Worm (Caenorhabditis elegans) whole organism, young adult: ENCODE results near the gene rbm-34.
A peak's percentile ranks its signal among the peaks of the same experiment; 100 is the strongest.

Experiments used
- B0336.3 ChIP-seq: fragments of 200-800 bp; sonication (Bioruptor generic); IDR thresholded peaks from 2 replicates; pipeline ENCODE4 v1.3.6; 2022; ENCODE audit warnings: missing genetic modification characterization, missing compliant biosample characterization
- F10E7.11 ChIP-seq: sonication (generic microtip); optimal IDR thresholded peaks from 2 replicates; lab custom pipeline; 2017; ENCODE audit warnings: mild to moderate bottlenecking, missing genetic modification characterization, moderate library complexity, missing compliant biosample characterization
- F49E8.2 ChIP-seq: sonication (generic microtip); optimal IDR thresholded peaks from 3 replicates; lab custom pipeline; 2017; ENCODE audit warnings: missing genetic modification characterization, mild to moderate bottlenecking, missing compliant biosample characterization, antibody characterized with exemption, moderate library complexity; ENCODE audit not compliant: insufficient read depth
- F52B5.7 ChIP-seq: sonication (generic microtip); optimal IDR thresholded peaks from 2 replicates; lab custom pipeline; 2016; ENCODE audit warnings: mild to moderate bottlenecking, missing genetic modification characterization, missing compliant biosample characterization
- F55B11.4 ChIP-seq: sonication (generic microtip); optimal IDR thresholded peaks from 2 replicates; lab custom pipeline; 2016; ENCODE audit warnings: missing compliant biosample characterization, missing genetic modification characterization, borderline replicate concordance; ENCODE audit not compliant: insufficient read depth
- F57C9.4 ChIP-seq: sonication (generic microtip); optimal IDR thresholded peaks from 2 replicates; lab custom pipeline; 2017; ENCODE audit warnings: mild to moderate bottlenecking, missing genetic modification characterization, missing compliant biosample characterization
- Y53F4B.3 ChIP-seq: fragments of 200-800 bp; sonication (Bioruptor generic); IDR thresholded peaks from 2 replicates; pipeline ENCODE4 v1.3.6; 2022; ENCODE audit warnings: missing genetic modification reagents, missing genetic modification characterization, missing compliant biosample characterization
- Y56A3A.18 ChIP-seq: fragments of 200-800 bp; sonication (Bioruptor generic); IDR thresholded peaks from 2 replicates; pipeline ENCODE4 v1.3.6; 2022; ENCODE audit warnings: missing genetic modification reagents, missing genetic modification characterization, missing compliant biosample characterization
- Y79H2A.3 ChIP-seq: fragments of 200-800 bp; sonication (Bioruptor generic); conservative IDR thresholded peaks from 2 replicates; pipeline ENCODE4 v1.3.6; 2022; ENCODE audit warnings: missing genetic modification reagents, missing genetic modification characterization, missing compliant biosample characterization
- ama-1 ChIP-seq, 3 experiments: fragments of 150-350 bp in 1 of 3; sonication (generic microtip) in 2 of 3; optimal IDR thresholded peaks; 2 replicates each; lab custom pipeline; 2014 to 2018; ENCODE audit warnings: missing biosample characterization in 2 of 3, missing genetic modification characterization in 2 of 3, missing genetic modification reagents in 2 of 3
- attf-3 ChIP-seq: fragments of 200-800 bp; sonication (Bioruptor generic); conservative IDR thresholded peaks from 2 replicates; pipeline ENCODE4 v1.3.6; 2022; ENCODE audit warnings: missing genetic modification reagents, missing genetic modification characterization, missing compliant biosample characterization
- bed-1 ChIP-seq: fragments of 200-800 bp; sonication (Bioruptor generic); IDR thresholded peaks from 2 replicates; pipeline ENCODE4 v1.3.6; 2022; ENCODE audit warnings: missing genetic modification reagents, missing genetic modification characterization, missing compliant biosample characterization
- bed-2 ChIP-seq: fragments of 200-800 bp; sonication (Bioruptor generic); IDR thresholded peaks from 2 replicates; pipeline ENCODE4 v1.3.6; 2022; ENCODE audit warnings: missing genetic modification reagents, missing genetic modification characterization, missing compliant biosample characterization
- ccch-3 ChIP-seq: fragments of 200-800 bp; sonication (Bioruptor generic); optimal IDR thresholded peaks from 2 replicates; lab custom pipeline; 2018; ENCODE audit warnings: mild to moderate bottlenecking, missing genetic modification characterization, missing compliant biosample characterization
- cebp-1 ChIP-seq, 2 experiments: fragments of 200-800 bp in 1 of 2; sonication (Bioruptor generic) in 1 of 2; sonication (generic microtip) in 1 of 2; IDR thresholded peaks in 1 of 2; optimal IDR thresholded peaks in 1 of 2; 2 replicates each; pipeline versions ENCODE4 v1.3.6 to Lab custom; 2017 to 2022; ENCODE audit warnings: missing compliant biosample characterization in 2 of 2, missing genetic modification characterization in 2 of 2, mild to moderate bottlenecking in 1 of 2, missing genetic modification reagents in 1 of 2, moderate library complexity in 1 of 2
- ceh-100 ChIP-seq: fragments of 200-800 bp; sonication (Bioruptor generic); IDR thresholded peaks from 2 replicates; pipeline ENCODE4 v1.3.6; 2022; ENCODE audit warnings: missing genetic modification reagents, missing genetic modification characterization, missing compliant biosample characterization
- ceh-79 ChIP-seq: sonication (generic microtip); optimal IDR thresholded peaks from 2 replicates; lab custom pipeline; 2017; ENCODE audit warnings: mild to moderate bottlenecking, missing genetic modification characterization, missing compliant biosample characterization
- ceh-91 ChIP-seq: fragments of 200-800 bp; sonication (Bioruptor generic); IDR thresholded peaks from 2 replicates; pipeline ENCODE4 v1.3.6; 2022; ENCODE audit warnings: missing genetic modification reagents, missing genetic modification characterization, missing compliant biosample characterization
- chd-7 ChIP-seq: sonication (generic microtip); optimal IDR thresholded peaks from 2 replicates; lab custom pipeline; 2016; ENCODE audit warnings: mild to moderate bottlenecking, missing genetic modification characterization, moderate library complexity, missing compliant biosample characterization
- egl-18 ChIP-seq: fragments of 200-800 bp; sonication (Bioruptor generic); IDR thresholded peaks from 2 replicates; pipeline ENCODE4 v1.3.6; 2022; ENCODE audit warnings: missing genetic modification reagents, missing genetic modification characterization, missing compliant biosample characterization
- egl-44 ChIP-seq: fragments of 200-800 bp; sonication (Bioruptor generic); IDR thresholded peaks from 2 replicates; pipeline ENCODE4 v1.3.6; 2022; ENCODE audit warnings: missing genetic modification reagents, missing genetic modification characterization, missing compliant biosample characterization
- egrh-3 ChIP-seq: fragments of 200-800 bp; sonication (Bioruptor generic); IDR thresholded peaks from 2 replicates; pipeline ENCODE4 v1.3.6; 2022; ENCODE audit warnings: missing genetic modification reagents, missing genetic modification characterization, missing compliant biosample characterization
- hlh-12 ChIP-seq: sonication (generic microtip); optimal IDR thresholded peaks from 2 replicates; lab custom pipeline; 2016; ENCODE audit warnings: missing genetic modification characterization, missing compliant biosample characterization
- hmg-1.2 ChIP-seq: fragments of 200-800 bp; sonication (Bioruptor generic); IDR thresholded peaks from 2 replicates; pipeline ENCODE4 v1.3.6; 2022; ENCODE audit warnings: missing genetic modification reagents, missing genetic modification characterization, missing compliant biosample characterization
- hrde-1 ChIP-seq: sonication (generic microtip); optimal IDR thresholded peaks from 2 replicates; lab custom pipeline; 2016; ENCODE audit warnings: missing genetic modification characterization, mild to moderate bottlenecking, missing compliant biosample characterization, moderate library complexity, missing genotype, missing genetic modification reagents, borderline replicate concordance
- hsf-1 ChIP-seq: fragments of 200-800 bp; sonication (Bioruptor generic); IDR thresholded peaks from 2 replicates; pipeline ENCODE4 v1.3.6; 2022; ENCODE audit warnings: missing genetic modification reagents, missing genetic modification characterization, missing compliant biosample characterization
- lag-1 ChIP-seq: fragments of 200-800 bp; sonication (Bioruptor generic); IDR thresholded peaks from 2 replicates; pipeline ENCODE4 v1.3.6; 2022; ENCODE audit warnings: missing genetic modification reagents, missing genetic modification characterization, missing compliant biosample characterization
- lin-35 ChIP-seq, 3 experiments: fragments of 150-350 bp in 2 of 3; sonication (generic microtip) in 1 of 3; optimal IDR thresholded peaks; 2 replicates each; lab custom pipeline; 2014 to 2018; ENCODE audit warnings: missing biosample characterization in 3 of 3, missing genetic modification characterization in 3 of 3, missing genetic modification reagents in 3 of 3
- lin-40 ChIP-seq: sonication (generic microtip); optimal IDR thresholded peaks from 2 replicates; lab custom pipeline; 2016; ENCODE audit warnings: missing genetic modification characterization, mild to moderate bottlenecking, missing compliant biosample characterization, missing genotype, missing genetic modification reagents
- madf-10 ChIP-seq: sonication (generic microtip); optimal IDR thresholded peaks from 2 replicates; lab custom pipeline; 2016; ENCODE audit warnings: mild to moderate bottlenecking, missing genetic modification characterization, missing compliant biosample characterization
- madf-3 ChIP-seq: fragments of 200-800 bp; sonication (Bioruptor generic); IDR thresholded peaks from 2 replicates; pipeline ENCODE4 v1.3.6; 2022; ENCODE audit warnings: missing genetic modification reagents, missing genetic modification characterization, missing compliant biosample characterization
- madf-6 ChIP-seq: fragments of 200-800 bp; sonication (Bioruptor generic); IDR thresholded peaks from 2 replicates; pipeline ENCODE4 v1.3.6; 2022; ENCODE audit warnings: missing genetic modification reagents, missing genetic modification characterization, missing compliant biosample characterization
- nfya-1 ChIP-seq: sonication (generic microtip); optimal IDR thresholded peaks from 2 replicates; lab custom pipeline; 2017; ENCODE audit warnings: antibody characterized with exemption, missing compliant biosample characterization, missing genetic modification characterization, borderline replicate concordance; ENCODE audit not compliant: insufficient read depth
- nhr-120 ChIP-seq: fragments of 200-800 bp; sonication (Bioruptor generic); IDR thresholded peaks from 2 replicates; pipeline ENCODE4 v1.3.6; 2022; ENCODE audit warnings: missing genetic modification characterization, missing compliant biosample characterization
- nhr-90 ChIP-seq: sonication (generic microtip); optimal IDR thresholded peaks from 2 replicates; lab custom pipeline; 2016; ENCODE audit warnings: missing genotype, mild to moderate bottlenecking, missing genetic modification characterization, missing compliant biosample characterization
- pbrm-1 ChIP-seq: fragments of 200-800 bp; sonication (Bioruptor generic); IDR thresholded peaks from 2 replicates; pipeline ENCODE4 v1.3.6; 2022; ENCODE audit warnings: missing genetic modification reagents, missing genetic modification characterization, missing compliant biosample characterization
- snpc-1.3 ChIP-seq: sonication (generic microtip); optimal IDR thresholded peaks from 2 replicates; lab custom pipeline; 2017; ENCODE audit warnings: missing genetic modification characterization, mild to moderate bottlenecking, missing compliant biosample characterization, antibody characterized with exemption, moderate library complexity, missing genotype, missing genetic modification reagents; ENCODE audit not compliant: insufficient read depth
- snpc-4 ChIP-seq, 5 experiments: fragments of 150-350 bp in 1 of 5; sonication (generic microtip) in 4 of 5; optimal IDR thresholded peaks; 2 replicates each; lab custom pipeline; 2014 to 2018; ENCODE audit warnings: missing genetic modification characterization in 5 of 5, missing biosample characterization in 3 of 5, antibody characterized with exemption in 2 of 5, mild to moderate bottlenecking in 2 of 5, missing compliant biosample characterization in 2 of 5, missing genotype in 2 of 5, moderate library complexity in 2 of 5, missing genetic modification reagents in 1 of 5
- tbp1 ChIP-seq: fragments of 200-800 bp; sonication (Bioruptor generic); optimal IDR thresholded peaks from 2 replicates; lab custom pipeline; 2018; ENCODE audit warnings: mild to moderate bottlenecking, missing genetic modification characterization, missing compliant biosample characterization
- unc-130 ChIP-seq: sonication (generic microtip); optimal IDR thresholded peaks from 2 replicates; lab custom pipeline; 2016; ENCODE audit warnings: missing genetic modification reagents, missing genetic modification characterization, missing compliant biosample characterization
- unc-62 ChIP-seq: fragments of 150-350 bp; optimal IDR thresholded peaks from 2 replicates; lab custom pipeline; 2014; ENCODE audit warnings: missing biosample characterization, missing genetic modification reagents, missing genetic modification characterization
- zim-3 ChIP-seq: sonication (generic microtip); optimal IDR thresholded peaks from 2 replicates; lab custom pipeline; 2017; ENCODE audit warnings: mild to moderate bottlenecking, missing genetic modification characterization, moderate library complexity, missing compliant biosample characterization
- ztf-22 ChIP-seq: fragments of 200-800 bp; sonication (Bioruptor generic); optimal IDR thresholded peaks from 2 replicates; lab custom pipeline; 2018; ENCODE audit warnings: mild to moderate bottlenecking, missing genetic modification characterization, moderate library complexity, missing compliant biosample characterization
- ztf-28 ChIP-seq: fragments of 200-800 bp; sonication (Bioruptor generic); IDR thresholded peaks from 2 replicates; pipeline ENCODE4 v1.3.6; 2022; ENCODE audit warnings: missing genetic modification reagents, missing genetic modification characterization, missing compliant biosample characterization
- ztf-3 ChIP-seq: fragments of 200-800 bp; sonication (Bioruptor generic); optimal IDR thresholded peaks from 2 replicates; lab custom pipeline; 2018; ENCODE audit warnings: mild to moderate bottlenecking, missing genetic modification characterization, missing compliant biosample characterization

The rbm-34 gene

DNA sequence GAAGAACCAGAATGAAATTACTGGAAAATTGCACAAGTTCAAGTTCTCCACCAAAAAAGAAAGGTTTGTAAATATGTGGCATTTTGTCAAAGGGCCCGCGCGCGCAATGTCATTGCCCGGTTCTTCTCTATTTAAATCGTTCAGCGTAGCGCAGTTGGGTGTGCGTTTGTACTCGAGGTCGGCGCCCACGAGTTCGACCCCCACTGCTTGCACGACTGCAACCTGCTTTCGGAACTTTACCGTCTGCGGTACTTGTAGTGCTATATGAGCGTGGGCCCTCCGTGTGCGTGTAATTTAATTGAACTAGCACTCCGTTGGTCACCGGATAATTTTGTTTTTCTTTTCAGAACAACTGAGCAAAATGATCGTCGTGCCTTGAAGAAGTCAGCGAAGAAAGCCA, 1.3 kb downstream of the rbm-34 start (continued):
- TF ChIP-seq unc-62 (GFP tag; lab: Kevin White, UChicago) = no peak
- peak; percentile 87 for TF ChIP-seq snpc-1.3 (tag; lab: Kevin White, UChicago)
- peak; percentile 79 for TF ChIP-seq bed-2 (GFP tag; lab: Robert Waterston, UW)
- TF ChIP-seq nhr-120 (GFP tag; lab: Robert Waterston, UW) = no peak
- TF ChIP-seq Y79H2A.3 = no peak
- TF ChIP-seq zim-3 (tag; lab: Kevin White, UChicago) = peak; percentile 61
- no peak for TF ChIP-seq nfya-1 (tag; lab: Kevin White, UChicago)
- peak; percentile 40; the same call in 1 of the 2 replicates for TF ChIP-seq ceh-100 (GFP tag; lab: Robert Waterston, UW)
- peak; percentile 67 for TF ChIP-seq hmg-1.2 (GFP tag; lab: Robert Waterston, UW)
- peak; percentile 32 for TF ChIP-seq hlh-12
- TF ChIP-seq F52B5.7 (tag; lab: Kevin White, UChicago) = peak; percentile 87
- no peak for TF ChIP-seq cebp-1 (GFP tag; IDR thresholded peaks at IDR 0.05; lab: Robert Waterston, UW)
- TF ChIP-seq cebp-1 (tag; optimal IDR thresholded peaks at IDR 0.05; lab: Kevin White, UChicago) = peak; percentile 79
- peak; percentile 81 for TF ChIP-seq egl-44
- TF ChIP-seq chd-7 = peak; percentile 91
- TF ChIP-seq pbrm-1 (GFP tag; lab: Robert Waterston, UW) = peak; percentile 82
- peak; percentile 91 for TF ChIP-seq F49E8.2 (tag; lab: Kevin White, UChicago)
- no peak for TF ChIP-seq ztf-22
- TF ChIP-seq egl-18 = peak; percentile 85
- 0 out of 2 replicates have a peak, but pooled peaks have one; percentile 54 for TF ChIP-seq madf-3
- peak; percentile 51; the same call in 1 of the 2 replicates for TF ChIP-seq hsf-1 (GFP tag; lab: Robert Waterston, UW)
- TF ChIP-seq tbp1 (GFP tag; lab: Kevin White, UChicago) = peak; percentile 96
- peak; percentile 75 for TF ChIP-seq lin-40 (tag; lab: Kevin White, UChicago)
- peak; percentile 77 for TF ChIP-seq snpc-4 (GFP tag; optimal IDR thresholded peaks at IDR 0.05; lab: Kevin White, UChicago)
- peak; percentile 60 to 81 (median 75) for TF ChIP-seq snpc-4 (tag; optimal IDR thresholded peaks at IDR 0.05; lab: Kevin White, UChicago)
- TF ChIP-seq attf-3 (GFP tag; lab: Robert Waterston, UW) = peak; percentile 64
- TF ChIP-seq F57C9.4 (tag; lab: Kevin White, UChicago) = no peak
- TF ChIP-seq ceh-91 = peak; percentile 51; the same call in 1 of the 2 replicates
- TF ChIP-seq ama-1 (optimal IDR thresholded peaks at IDR 0.05; lab: Kevin White, UChicago) = no peak
- TF ChIP-seq ama-1 (GFP tag; optimal IDR thresholded peaks at IDR 0.05; lab: Kevin White, UChicago) = peak in 1 of 2 experiments; percentile 75
- no peak for TF ChIP-seq ccch-3 (GFP tag; lab: Kevin White, UChicago)
- TF ChIP-seq hrde-1 (tag; lab: Kevin White, UChicago) = peak; percentile 71
- TF ChIP-seq unc-130 (GFP tag; lab: Kevin White, UChicago) = peak; percentile 66
- no peak for TF ChIP-seq bed-1
- no peak for TF ChIP-seq ztf-3
- peak; percentile 86 for TF ChIP-seq Y56A3A.18 (GFP tag; lab: Robert Waterston, UW)
- TF ChIP-seq F10E7.11 (tag; lab: Kevin White, UChicago) = peak; percentile 48
- peak; percentile 76 for TF ChIP-seq B0336.3 (GFP tag; lab: Robert Waterston, UW)
- TF ChIP-seq F55B11.4 (tag; lab: Kevin White, UChicago) = no peak
- TF ChIP-seq madf-6 (GFP tag; lab: Robert Waterston, UW) = peak; percentile 74
- peak; percentile 80 for TF ChIP-seq madf-10 (tag; lab: Kevin White, UChicago)
- TF ChIP-seq ztf-28 = peak; percentile 94
- TF ChIP-seq lag-1 (GFP tag; lab: Robert Waterston, UW) = no peak
- peak; percentile 88 for TF ChIP-seq ceh-79 (tag; lab: Kevin White, UChicago)
- peak; percentile 94 for TF ChIP-seq nhr-90 (tag; lab: Kevin White, UChicago)
- peak in 2 of 3 experiments; percentile 4 to 13 for TF ChIP-seq lin-35 (GFP tag; optimal IDR thresholded peaks at IDR 0.05; lab: Kevin White, UChicago)
- TF ChIP-seq egrh-3 (GFP tag; lab: Robert Waterston, UW) = peak; percentile 59; the same call in 1 of the 2 replicates
- peak; percentile 77; the same call in 1 of the 2 replicates for TF ChIP-seq Y53F4B.3
